Fruit fly (Drosophila melanogaster): ENCODE measurements around the gene CG18731.

Gene CG18731

DNA sequence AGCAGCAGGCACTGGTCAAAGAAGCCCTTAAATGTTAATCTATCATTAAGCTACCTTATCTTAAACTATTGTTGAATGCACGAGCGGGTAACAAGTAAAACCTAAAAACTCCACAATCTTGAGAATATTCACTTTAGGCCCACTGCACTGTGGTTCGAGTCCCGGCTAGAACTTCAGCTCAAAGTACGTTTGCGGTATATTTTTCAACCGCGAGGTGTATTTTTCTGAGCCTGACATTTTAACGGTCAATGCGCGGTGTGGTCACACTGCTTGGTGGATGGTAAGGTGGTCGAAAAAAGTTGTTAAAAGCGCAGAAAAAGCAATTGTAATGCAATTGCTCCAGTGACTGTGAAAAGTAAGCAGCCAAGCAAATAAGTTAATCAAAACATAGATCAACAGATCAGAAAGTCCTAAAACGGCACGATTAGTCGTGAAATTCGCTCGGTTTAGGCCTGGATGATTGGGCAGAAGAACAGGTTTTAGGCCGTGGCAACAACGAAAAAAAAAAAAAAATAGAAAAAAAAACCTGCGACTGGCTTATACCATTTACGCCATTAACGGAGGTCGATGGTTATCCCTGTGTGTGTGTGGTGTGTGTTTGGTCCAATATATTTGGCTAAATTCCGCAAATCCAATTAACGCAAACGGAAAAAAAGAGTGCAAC is 882 bp downstream of the CG18731 start, which contains the start of gene Kul (continued):
- TF ChIP-seq CG7745 (tag; optimal IDR thresholded peaks at IDR 0.05) = no peak
- peak; percentile 28 for TF ChIP-seq CG17829 (tag; optimal IDR thresholded peaks at IDR 0.05)
- TF ChIP-seq trem (tag; optimal IDR thresholded peaks at IDR 0.05) = peak; percentile 27

DNA sequence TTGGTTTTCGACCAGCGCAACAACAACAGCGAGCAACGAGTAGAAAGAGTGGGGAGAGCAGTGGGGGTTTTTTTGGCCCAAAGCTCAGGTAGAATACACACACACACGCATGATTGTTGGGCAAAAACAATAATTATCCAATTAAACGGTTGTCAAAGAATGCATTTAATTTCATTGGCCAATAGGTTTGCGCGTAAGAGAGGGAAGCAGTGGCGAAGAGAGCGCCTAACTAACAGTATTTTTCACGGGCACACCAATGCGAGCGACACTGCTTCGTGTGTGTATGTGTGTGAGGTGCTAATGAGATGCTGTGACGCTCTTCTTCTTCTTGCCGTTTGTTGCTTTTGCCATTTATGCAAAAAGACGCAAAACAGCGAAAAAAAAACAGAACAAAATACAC is 1.4 kb downstream of the CG18731 start:
- no peak for TF ChIP-seq row (GFP tag; IDR thresholded peaks at IDR 0.05)
- TF ChIP-seq Hr3 (GFP tag; optimal IDR thresholded peaks at IDR 0.05) = no peak
- TF ChIP-seq pum (GFP tag; optimal IDR thresholded peaks at IDR 0.05) = no peak
- no peak for TF ChIP-seq pzg (GFP tag; optimal IDR thresholded peaks at IDR 0.05)
- no peak for TF ChIP-seq gsb-n (tag; optimal IDR thresholded peaks at IDR 0.05)
- TF ChIP-seq CG7271 (tag; optimal IDR thresholded peaks at IDR 0.05) = no peak
- peak; percentile 38; the same call in 1 of the 2 replicates for TF ChIP-seq vvl (GFP tag; IDR thresholded peaks at IDR 0.05)
- no peak for TF ChIP-seq CG4404 (GFP tag; IDR thresholded peaks at IDR 0.05)
- no peak for TF ChIP-seq Gug (GFP tag; IDR thresholded peaks at IDR 0.05)
- no peak for TF ChIP-seq CG1233 (GFP tag; optimal IDR thresholded peaks at IDR 0.05)
- no peak for TF ChIP-seq MESR4 (GFP tag; optimal IDR thresholded peaks at IDR 0.05)
- TF ChIP-seq MBD-R2 (GFP tag; IDR thresholded peaks at IDR 0.05) = no peak
- no peak for TF ChIP-seq Sox100B (GFP tag; optimal IDR thresholded peaks at IDR 0.05)
- TF ChIP-seq chif (GFP tag; optimal IDR thresholded peaks at IDR 0.05) = no peak
- TF ChIP-seq Blimp-1 (GFP tag; optimal IDR thresholded peaks at IDR 0.05) = no peak
- TF ChIP-seq mam (GFP tag; optimal IDR thresholded peaks at IDR 0.05) = no peak
- no peak for TF ChIP-seq CG32767 (GFP tag; IDR thresholded peaks at IDR 0.05)
- no peak for TF ChIP-seq CHES-1-like (GFP tag; optimal IDR thresholded peaks at IDR 0.05)
- peak; percentile 33 to 53 for TF ChIP-seq Trl (optimal IDR thresholded peaks at IDR 0.05)
- no peak for TF ChIP-seq Trl (GFP tag; optimal IDR thresholded peaks at IDR 0.05)
- TF ChIP-seq ttk (GFP tag; IDR thresholded peaks at IDR 0.05) = no peak
- no peak for TF ChIP-seq tup (GFP tag; optimal IDR thresholded peaks at IDR 0.05)
- TF ChIP-seq zen (tag; optimal IDR thresholded peaks at IDR 0.05) = peak; percentile 49
- TF ChIP-seq Ptx1 (GFP tag; IDR thresholded peaks at IDR 0.05) = no peak
- no peak for TF ChIP-seq HLH4C (GFP tag; IDR thresholded peaks at IDR 0.05; ENCODE audit: partially characterized antibody)
- TF ChIP-seq CG4617 (GFP tag; optimal IDR thresholded peaks at IDR 0.05; ENCODE audit: borderline replicate concordance) = no peak
- TF ChIP-seq CG13624 (GFP tag; optimal IDR thresholded peaks at IDR 0.05) = no peak
- no peak for TF ChIP-seq sima (GFP tag; optimal IDR thresholded peaks at IDR 0.05)
- TF ChIP-seq usp (GFP tag; optimal IDR thresholded peaks at IDR 0.05) = no peak
- TF ChIP-seq odd (GFP tag; optimal IDR thresholded peaks at IDR 0.05) = no peak
- TF ChIP-seq chinmo (GFP tag; IDR thresholded peaks at IDR 0.05; ENCODE audit: partially characterized antibody) = 0 out of 4 replicates have a peak, but pooled peaks have one; percentile 52
- TF ChIP-seq bigmax (GFP tag; optimal IDR thresholded peaks at IDR 0.05) = no peak
- peak; percentile 76 for TF ChIP-seq Nf-YB (GFP tag; optimal IDR thresholded peaks at IDR 0.05)
- no peak for TF ChIP-seq CG13424 (tag; optimal IDR thresholded peaks at IDR 0.05)
- no peak for TF ChIP-seq grn (GFP tag; optimal IDR thresholded peaks at IDR 0.05)
- TF ChIP-seq CTCF (GFP tag; optimal IDR thresholded peaks at IDR 0.05) = no peak
- TF ChIP-seq CG2199 (GFP tag; IDR thresholded peaks at IDR 0.05) = no peak
- no peak for TF ChIP-seq slbo (GFP tag; IDR thresholded peaks at IDR 0.05)
- TF ChIP-seq CG17385 (GFP tag; optimal IDR thresholded peaks at IDR 0.05) = peak; percentile 76
- no peak for TF ChIP-seq CG9609 (GFP tag; optimal IDR thresholded peaks at IDR 0.05)
- no peak for TF ChIP-seq HLH54F (GFP tag; optimal IDR thresholded peaks at IDR 0.05)
- TF ChIP-seq ind (GFP tag; optimal IDR thresholded peaks at IDR 0.05) = no peak
- no peak for TF ChIP-seq CoRest (tag; optimal IDR thresholded peaks at IDR 0.05)
- TF ChIP-seq CG17912 (GFP tag; optimal IDR thresholded peaks at IDR 0.05) = no peak
- TF ChIP-seq ham (GFP tag; IDR thresholded peaks at IDR 0.05) = no peak
- no peak for TF ChIP-seq H2.0 (GFP tag; IDR thresholded peaks at IDR 0.05)
- TF ChIP-seq az2 (GFP tag; optimal IDR thresholded peaks at IDR 0.05) = no peak

All from whole organism, embryonic.